Worm (Caenorhabditis elegans) whole organism, L4/young adult: ENCODE data around the gene nhr-135.

Experiments
- dao-5 ChIP-seq: sonication (generic microtip); optimal IDR thresholded peaks from 2 replicates; lab custom pipeline; 2016; ENCODE audit warnings: missing genotype, missing genetic modification characterization, moderate library complexity, missing compliant biosample characterization
- him-1 ChIP-seq: sonication (generic microtip); optimal IDR thresholded peaks from 2 replicates; lab custom pipeline; 2016; ENCODE audit warnings: missing genotype, missing genetic modification reagents, missing genetic modification characterization, missing compliant biosample characterization

DNA sequence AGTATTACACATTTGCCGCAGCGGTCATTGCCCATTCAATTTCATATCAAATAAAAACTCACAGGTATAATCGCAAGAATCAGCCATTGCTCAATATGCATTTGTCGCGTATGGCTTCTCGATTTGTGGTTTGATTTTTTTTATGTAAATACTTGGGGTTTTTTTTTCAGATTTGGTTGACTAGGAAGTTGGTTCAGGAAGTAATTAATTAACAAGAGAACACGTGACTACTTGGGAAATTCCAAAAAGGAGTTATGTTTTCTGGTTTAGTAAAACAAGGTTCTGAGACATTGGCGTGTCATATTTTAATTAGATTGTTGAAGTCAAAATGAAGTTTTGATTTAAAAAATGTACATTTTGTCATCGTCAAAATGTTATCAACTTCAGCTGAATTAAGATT, 37.4 kb upstream of the nhr-135 start, which contains the start of gene srx-36:
- TF ChIP-seq him-1 (tag; lab: Kevin White, UChicago) (no peak), dao-5 (tag; lab: Kevin White, UChicago) (no peak)
